Worm (Caenorhabditis elegans) whole organism, L3 larva: ENCODE measurements around the gene W02H3.1.

ENCODE experiments used
- R02D3.7 ChIP-seq: fragments of 150-350 bp; optimal IDR thresholded peaks from 2 replicates; lab custom pipeline; 2014; ENCODE audit warnings: missing biosample characterization, missing genetic modification characterization
- ZK546.5 ChIP-seq: sonication (generic microtip); optimal IDR thresholded peaks from 2 replicates; lab custom pipeline; 2017; ENCODE audit warnings: missing biosample characterization, missing genetic modification characterization
- aly-2 ChIP-seq: fragments of 150-350 bp; optimal IDR thresholded peaks from 2 replicates; lab custom pipeline; 2014; ENCODE audit warnings: missing biosample characterization, missing genetic modification characterization
- ama-1 ChIP-seq: fragments of 150-350 bp; optimal IDR thresholded peaks from 2 replicates; lab custom pipeline; 2018
- ceh-16 ChIP-seq: sonication (generic microtip); optimal IDR thresholded peaks from 2 replicates; lab custom pipeline; 2017; ENCODE audit warnings: missing biosample characterization, missing genetic modification characterization
- ceh-28 ChIP-seq: fragments of 150-350 bp; optimal IDR thresholded peaks from 2 replicates; lab custom pipeline; 2014; ENCODE audit warnings: missing biosample characterization, missing genetic modification reagents, missing genetic modification characterization
- ceh-82 ChIP-seq: fragments of 150-350 bp; optimal IDR thresholded peaks from 2 replicates; lab custom pipeline; 2014; ENCODE audit warnings: missing biosample characterization, missing genetic modification characterization
- ceh-9 ChIP-seq: sonication (generic microtip); optimal IDR thresholded peaks from 2 replicates; lab custom pipeline; 2018; ENCODE audit warnings: missing biosample characterization, missing genetic modification characterization
- daf-12 ChIP-seq: fragments of 150-350 bp; optimal IDR thresholded peaks from 2 replicates; lab custom pipeline; 2014; ENCODE audit warnings: missing biosample characterization, missing genetic modification reagents, missing genetic modification characterization
- egl-27 ChIP-seq: sonication (generic microtip); optimal IDR thresholded peaks from 4 replicates; lab custom pipeline; 2017; ENCODE audit warnings: missing biosample characterization, missing genetic modification reagents, missing genetic modification characterization
- egl-5 ChIP-seq: fragments of 150-350 bp; optimal IDR thresholded peaks from 2 replicates; lab custom pipeline; 2017; ENCODE audit warnings: missing biosample characterization, missing genetic modification reagents, missing genetic modification characterization, inconsistent platforms
- elt-1 ChIP-seq: fragments of 150-350 bp; optimal IDR thresholded peaks from 2 replicates; lab custom pipeline; 2014; ENCODE audit warnings: missing biosample characterization, missing genetic modification characterization
- elt-2 ChIP-seq: sonication (generic microtip); optimal IDR thresholded peaks from 2 replicates; lab custom pipeline; 2016; ENCODE audit warnings: missing genetic modification reagents, mild to moderate bottlenecking, missing genetic modification characterization, missing compliant biosample characterization
- elt-3 ChIP-seq, 3 experiments: fragments of 150-350 bp in 1 of 3; sonication (generic microtip) in 2 of 3; optimal IDR thresholded peaks; 2 replicates in 2 of 3; 4 replicates in 1 of 3; lab custom pipeline; 2014 to 2017; ENCODE audit warnings: missing biosample characterization in 3 of 3, missing genetic modification characterization in 3 of 3
- eor-1 ChIP-seq, 2 experiments: fragments of 150-350 bp; optimal IDR thresholded peaks; 2 replicates each; lab custom pipeline; 2014 to 2018; ENCODE audit warnings: missing biosample characterization in 2 of 2, missing genetic modification characterization in 2 of 2
- fkh-10 ChIP-seq: sonication (generic microtip); optimal IDR thresholded peaks from 2 replicates; lab custom pipeline; 2017; ENCODE audit warnings: missing biosample characterization, missing genetic modification reagents, missing genetic modification characterization
- fkh-2 ChIP-seq: fragments of 150-350 bp; optimal IDR thresholded peaks from 2 replicates; lab custom pipeline; 2014; ENCODE audit warnings: missing biosample characterization, missing genetic modification reagents, missing genetic modification characterization
- fos-1 ChIP-seq: fragments of 150-350 bp; optimal IDR thresholded peaks from 2 replicates; lab custom pipeline; 2014; ENCODE audit warnings: missing biosample characterization, missing genetic modification characterization
- hmg-11 ChIP-seq: sonication (generic microtip); optimal IDR thresholded peaks from 2 replicates; lab custom pipeline; 2016; ENCODE audit warnings: missing genetic modification characterization, missing compliant biosample characterization
- jun-1 ChIP-seq: fragments of 150-350 bp; optimal IDR thresholded peaks from 2 replicates; lab custom pipeline; 2014; ENCODE audit warnings: missing biosample characterization, missing genetic modification reagents, missing genetic modification characterization
- lin-15B ChIP-seq: fragments of 150-350 bp; optimal IDR thresholded peaks from 2 replicates; lab custom pipeline; 2014; ENCODE audit warnings: missing biosample characterization, missing genetic modification characterization
- lin-39 ChIP-seq: fragments of 150-350 bp; optimal IDR thresholded peaks from 2 replicates; lab custom pipeline; 2018; ENCODE audit warnings: missing biosample characterization, missing genetic modification reagents, missing genetic modification characterization
- lsy-12 ChIP-seq: sonication (generic microtip); optimal IDR thresholded peaks from 2 replicates; lab custom pipeline; 2016; ENCODE audit warnings: mild to moderate bottlenecking, missing genetic modification characterization, missing compliant biosample characterization
- mdl-1 ChIP-seq: fragments of 150-350 bp; optimal IDR thresholded peaks from 2 replicates; lab custom pipeline; 2014; ENCODE audit warnings: missing biosample characterization, missing genetic modification characterization
- mml-1 ChIP-seq: fragments of 150-350 bp; sonication (generic microtip); optimal IDR thresholded peaks from 3 replicates; lab custom pipeline; 2014; ENCODE audit warnings: missing biosample characterization, missing genetic modification characterization
- nfya-1 ChIP-seq: sonication (generic microtip); optimal IDR thresholded peaks from 2 replicates; lab custom pipeline; 2017; ENCODE audit warnings: missing genetic modification characterization, mild to moderate bottlenecking, missing compliant biosample characterization, antibody characterized with exemption, moderate library complexity; ENCODE audit not compliant: insufficient read depth
- nhr-12 ChIP-seq: fragments of 150-350 bp; optimal IDR thresholded peaks from 2 replicates; lab custom pipeline; 2014; ENCODE audit warnings: missing biosample characterization, missing genetic modification characterization
- nhr-23 ChIP-seq: fragments of 150-350 bp; optimal IDR thresholded peaks from 2 replicates; lab custom pipeline; 2014; ENCODE audit warnings: missing biosample characterization, missing genetic modification reagents, missing genetic modification characterization
- nhr-237 ChIP-seq: fragments of 150-350 bp; optimal IDR thresholded peaks from 2 replicates; lab custom pipeline; 2014; ENCODE audit warnings: missing biosample characterization, missing genetic modification characterization
- nhr-25 ChIP-seq: sonication (generic microtip); optimal IDR thresholded peaks from 2 replicates; lab custom pipeline; 2017; ENCODE audit warnings: missing biosample characterization, missing genetic modification characterization
- nhr-28 ChIP-seq: fragments of 150-350 bp; optimal IDR thresholded peaks from 2 replicates; lab custom pipeline; 2014; ENCODE audit warnings: missing biosample characterization, missing genetic modification characterization
- nhr-43 ChIP-seq: sonication (generic microtip); optimal IDR thresholded peaks from 2 replicates; lab custom pipeline; 2016; ENCODE audit warnings: mild to moderate bottlenecking, missing genetic modification characterization, missing compliant biosample characterization; ENCODE audit not compliant: poor library complexity, severe bottlenecking
- nhr-67 ChIP-seq: fragments of 150-350 bp; optimal IDR thresholded peaks from 2 replicates; lab custom pipeline; 2014; ENCODE audit warnings: missing biosample characterization, missing genetic modification characterization
- nhr-76 ChIP-seq: fragments of 150-350 bp; sonication (generic microtip); optimal IDR thresholded peaks from 5 replicates; lab custom pipeline; 2014; ENCODE audit warnings: missing biosample characterization, missing genetic modification characterization
- nhr-77 ChIP-seq: fragments of 150-350 bp; optimal IDR thresholded peaks from 2 replicates; lab custom pipeline; 2014; ENCODE audit warnings: missing biosample characterization, missing genetic modification characterization
- pha-4 ChIP-seq: fragments of 150-350 bp; optimal IDR thresholded peaks from 2 replicates; lab custom pipeline; 2014; ENCODE audit warnings: missing biosample characterization, missing genetic modification reagents, missing genetic modification characterization
- pqm-1 ChIP-seq: fragments of 150-350 bp; optimal IDR thresholded peaks from 2 replicates; lab custom pipeline; 2017; ENCODE audit warnings: missing biosample characterization, missing genetic modification characterization, inconsistent platforms
- sea-2 ChIP-seq: fragments of 150-350 bp; sonication (generic microtip); optimal IDR thresholded peaks from 4 replicates; lab custom pipeline; 2014; ENCODE audit warnings: missing biosample characterization, missing genetic modification reagents, missing genetic modification characterization
- skn-1 ChIP-seq: fragments of 150-350 bp; optimal IDR thresholded peaks from 2 replicates; lab custom pipeline; 2014; ENCODE audit warnings: missing biosample characterization, missing genetic modification characterization
- snpc-4 ChIP-seq: fragments of 150-350 bp; optimal IDR thresholded peaks from 2 replicates; lab custom pipeline; 2014; ENCODE audit warnings: missing biosample characterization, missing genetic modification characterization
- tbx-2 ChIP-seq: sonication (generic microtip); optimal IDR thresholded peaks from 2 replicates; lab custom pipeline; 2016; ENCODE audit warnings: mild to moderate bottlenecking, missing genetic modification characterization, missing compliant biosample characterization
- unc-39 ChIP-seq: sonication (generic microtip); optimal IDR thresholded peaks from 4 replicates; lab custom pipeline; 2017; ENCODE audit warnings: missing biosample characterization, missing genetic modification characterization
- unc-62 ChIP-seq: fragments of 150-350 bp; sonication (generic microtip); optimal IDR thresholded peaks from 4 replicates; lab custom pipeline; 2014; ENCODE audit warnings: missing biosample characterization, missing genetic modification reagents, missing genetic modification characterization
- zag-1 ChIP-seq: fragments of 150-350 bp; optimal IDR thresholded peaks from 2 replicates; lab custom pipeline; 2014; ENCODE audit warnings: missing biosample characterization, missing genetic modification characterization
- ztf-4 ChIP-seq: fragments of 150-350 bp; optimal IDR thresholded peaks from 2 replicates; lab custom pipeline; 2014; ENCODE audit warnings: missing biosample characterization, missing genetic modification characterization

The W02H3.1 gene

DNA sequence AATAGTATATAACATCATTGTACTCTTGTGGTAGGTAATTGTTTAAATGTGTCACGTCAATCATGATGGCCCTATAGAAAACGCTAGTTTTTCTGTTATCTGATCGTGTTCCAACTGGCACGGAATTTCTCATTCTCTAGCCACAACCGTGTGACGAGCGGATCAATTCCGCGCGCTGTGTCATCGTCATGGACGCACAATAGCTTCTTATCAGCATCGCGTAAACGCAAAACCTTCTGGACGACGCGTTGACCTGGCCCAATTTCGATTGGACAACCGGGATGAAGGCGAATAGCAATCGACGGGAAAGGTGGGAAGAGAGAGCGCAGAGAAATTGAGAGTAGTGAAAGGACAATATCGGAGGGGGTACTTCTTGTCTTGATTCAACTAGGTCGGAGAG lies 48.2 kb downstream of the W02H3.1 start, which contains the start of gene lpr-3:
Gene lpr-3, plus strand, starts transcription at position 374 of the 400 bp plus-strand sequence.
- TF ChIP-seq sea-2 (GFP tag; lab: Kevin White, UChicago), result no peak
- no peak for TF ChIP-seq fkh-10
- TF ChIP-seq mdl-1 (tag; lab: Kevin White, UChicago), result no peak
- TF ChIP-seq elt-3 (tag; optimal IDR thresholded peaks at IDR 0.05; lab: Kevin White, UChicago), result peak in 1 of 3 experiments; percentile 58
- TF ChIP-seq lsy-12 (tag; lab: Kevin White, UChicago), result no peak
- no peak for TF ChIP-seq eor-1 (tag; optimal IDR thresholded peaks at IDR 0.05; lab: Kevin White, UChicago)
- TF ChIP-seq nhr-12 (tag; lab: Kevin White, UChicago), result no peak
- no peak for TF ChIP-seq ama-1 (lab: Kevin White, UChicago)
- no peak for TF ChIP-seq lin-15B (tag; lab: Kevin White, UChicago)
- no peak for TF ChIP-seq nhr-237 (tag; lab: Kevin White, UChicago)
- TF ChIP-seq nhr-28 (tag; lab: Kevin White, UChicago), result no peak
- TF ChIP-seq fos-1, result peak; percentile 12
- TF ChIP-seq nhr-67, result no peak
- TF ChIP-seq nhr-25 (tag; lab: Kevin White, UChicago), result peak; percentile 46
- TF ChIP-seq snpc-4 (tag; lab: Kevin White, UChicago), result no peak
- no peak for TF ChIP-seq jun-1 (tag; lab: Kevin White, UChicago)
- no peak for TF ChIP-seq aly-2 (tag; lab: Kevin White, UChicago)
- no peak for TF ChIP-seq ZK546.5 (tag; lab: Kevin White, UChicago)
- TF ChIP-seq nhr-23 (tag; lab: Kevin White, UChicago), result peak; percentile 99
- TF ChIP-seq ceh-28 (tag; lab: Kevin White, UChicago), result peak; percentile 51
- TF ChIP-seq fkh-2, result no peak
- peak; percentile 1 for TF ChIP-seq unc-62 (GFP tag; lab: Kevin White, UChicago)
- no peak for TF ChIP-seq ceh-82 (tag; lab: Kevin White, UChicago)
- TF ChIP-seq egl-27, result no peak
- TF ChIP-seq lin-39 (tag; lab: Kevin White, UChicago), result no peak
- peak; percentile 33 for TF ChIP-seq elt-1 (tag; lab: Kevin White, UChicago)
- TF ChIP-seq nhr-43 (tag; lab: Kevin White, UChicago), result peak; percentile 32
- TF ChIP-seq elt-2 (tag; lab: Kevin White, UChicago), result no peak
- TF ChIP-seq ceh-9 (tag; lab: Kevin White, UChicago), result no peak
- TF ChIP-seq ceh-16 (tag; lab: Kevin White, UChicago), result no peak
- no peak for TF ChIP-seq nfya-1
- no peak for TF ChIP-seq daf-12 (tag; lab: Kevin White, UChicago)
- no peak for TF ChIP-seq R02D3.7 (tag; lab: Kevin White, UChicago)
- no peak for TF ChIP-seq unc-39 (tag; lab: Kevin White, UChicago)
- no peak for TF ChIP-seq skn-1 (tag; lab: Kevin White, UChicago)
- TF ChIP-seq hmg-11 (tag; lab: Kevin White, UChicago), result no peak
- TF ChIP-seq egl-5 (tag; lab: Kevin White, UChicago), result no peak
- no peak for TF ChIP-seq zag-1
- TF ChIP-seq pha-4 (tag; lab: Kevin White, UChicago), result no peak
- no peak for TF ChIP-seq mml-1 (tag; lab: Kevin White, UChicago)
- TF ChIP-seq pqm-1 (tag; lab: Kevin White, UChicago), result no peak
- no peak for TF ChIP-seq ztf-4 (tag; lab: Kevin White, UChicago)
- no peak for TF ChIP-seq nhr-76 (tag; lab: Kevin White, UChicago)
- no peak for TF ChIP-seq nhr-77 (tag; lab: Kevin White, UChicago)
- no peak for TF ChIP-seq tbx-2

DNA sequence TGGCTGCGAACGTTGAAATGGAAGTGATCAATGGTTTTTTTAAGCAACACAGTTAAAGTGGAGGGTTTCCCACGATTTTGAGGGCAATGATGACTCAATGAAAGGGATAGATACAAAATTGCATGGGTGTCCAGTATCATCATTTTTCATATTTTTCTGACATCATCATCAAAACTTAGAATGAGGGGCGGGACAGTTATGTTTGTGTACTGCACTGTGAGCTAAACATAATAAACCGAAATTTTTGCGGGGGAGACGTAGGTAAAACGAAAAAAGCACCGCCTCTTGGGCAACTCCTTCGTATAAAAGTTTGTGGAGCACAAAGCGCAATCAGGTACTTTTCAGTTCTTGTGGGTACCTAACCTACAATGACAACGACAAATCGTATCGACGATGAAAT lies 51.6 kb downstream of the W02H3.1 start, which contains the start of gene C09F12.2:
Gene C09F12.2, plus strand, starts transcription at position 301 of the 400 bp plus-strand sequence.
- TF ChIP-seq elt-2 (tag; lab: Kevin White, UChicago) (no peak), nhr-76 (tag; lab: Kevin White, UChicago) (no peak), nhr-43 (tag; lab: Kevin White, UChicago) (no peak), skn-1 (tag; lab: Kevin White, UChicago) (no peak), lsy-12 (tag; lab: Kevin White, UChicago) (no peak), elt-1 (tag; lab: Kevin White, UChicago) (no peak), ceh-9 (tag; lab: Kevin White, UChicago) (no peak), elt-3 (tag; optimal IDR thresholded peaks at IDR 0.05; lab: Kevin White, UChicago) (no peak), nhr-23 (tag; lab: Kevin White, UChicago) (no peak), daf-12 (tag; lab: Kevin White, UChicago) (no peak), nhr-77 (tag; lab: Kevin White, UChicago) (no peak), pha-4 (tag; lab: Kevin White, UChicago) (no peak), nhr-237 (tag; lab: Kevin White, UChicago) (no peak), fkh-2 (no peak)
